Worm (Caenorhabditis elegans): ENCODE results near the gene K08H2.4.

Gene K08H2.4

ce11 chrX:13210478-13210877 lies 27.8 kb upstream of the K08H2.4 start (continued):
- TF ChIP-seq nhr-77 (tag; optimal IDR thresholded peaks at IDR 0.05) (no peak), nhr-237 (tag; optimal IDR thresholded peaks at IDR 0.05) (no peak), unc-39 (tag; optimal IDR thresholded peaks at IDR 0.05) (no peak), nhr-12 (tag; optimal IDR thresholded peaks at IDR 0.05) (no peak), elt-1 (tag; optimal IDR thresholded peaks at IDR 0.05) (no peak), nhr-25 (tag; optimal IDR thresholded peaks at IDR 0.05) (no peak), egl-27 (tag; optimal IDR thresholded peaks at IDR 0.05) (no peak)

ce11 chrX:13212528-13212927 lies 25.8 kb upstream of the K08H2.4 start:
- no peak for TF ChIP-seq ceh-16 (tag; optimal IDR thresholded peaks at IDR 0.05)
- TF ChIP-seq snpc-4 (tag; optimal IDR thresholded peaks at IDR 0.05) = no peak
- no peak for TF ChIP-seq sem-4 (tag; optimal IDR thresholded peaks at IDR 0.05)
- TF ChIP-seq elt-3 (tag; optimal IDR thresholded peaks at IDR 0.05) = no peak
- no peak for TF ChIP-seq ceh-82 (tag; optimal IDR thresholded peaks at IDR 0.05)
- no peak for TF ChIP-seq unc-39 (tag; optimal IDR thresholded peaks at IDR 0.05)
- no peak for TF ChIP-seq mbf-1 (tag; optimal IDR thresholded peaks at IDR 0.05)
- TF ChIP-seq nhr-12 (tag; optimal IDR thresholded peaks at IDR 0.05) = no peak
- no peak for TF ChIP-seq unc-55 (GFP tag; optimal IDR thresholded peaks at IDR 0.05)
- TF ChIP-seq nhr-237 (tag; optimal IDR thresholded peaks at IDR 0.05) = no peak

- no peak for TF ChIP-seq skn-1 (tag; optimal IDR thresholded peaks at IDR 0.05)
- no peak for TF ChIP-seq gmeb-1 (tag; optimal IDR thresholded peaks at IDR 0.05)
- no peak for TF ChIP-seq unc-39 (tag; optimal IDR thresholded peaks at IDR 0.05)
- no peak for TF ChIP-seq lin-39 (tag; optimal IDR thresholded peaks at IDR 0.05)
- TF ChIP-seq peb-1 (tag; optimal IDR thresholded peaks at IDR 0.05) = no peak
- TF ChIP-seq nhr-12 (tag; optimal IDR thresholded peaks at IDR 0.05) = no peak
- TF ChIP-seq C34F6.9 (tag; optimal IDR thresholded peaks at IDR 0.05) = no peak
- TF ChIP-seq nhr-129 (tag; optimal IDR thresholded peaks at IDR 0.05) = no peak
- no peak for TF ChIP-seq fos-1 (tag; optimal IDR thresholded peaks at IDR 0.05)
- no peak for TF ChIP-seq nhr-237 (tag; optimal IDR thresholded peaks at IDR 0.05)
- no peak for TF ChIP-seq aly-2 (tag; optimal IDR thresholded peaks at IDR 0.05)
- TF ChIP-seq lin-13 (GFP tag; optimal IDR thresholded peaks at IDR 0.05) = no peak
- TF ChIP-seq unc-62 (GFP tag; optimal IDR thresholded peaks at IDR 0.05) = no peak
- no peak for TF ChIP-seq nhr-21 (tag; optimal IDR thresholded peaks at IDR 0.05)
- no peak for TF ChIP-seq elt-3 (tag; optimal IDR thresholded peaks at IDR 0.05)
- TF ChIP-seq mbf-1 (tag; optimal IDR thresholded peaks at IDR 0.05) = no peak
- TF ChIP-seq nhr-11 (tag; optimal IDR thresholded peaks at IDR 0.05) = no peak
- no peak for TF ChIP-seq ztf-1 (GFP tag; conservative IDR thresholded peaks at IDR 0.05)
- no peak for TF ChIP-seq alr-1 (tag; optimal IDR thresholded peaks at IDR 0.05)
Measured at ce11 chrX:13216802-13217201, 21.5 kb upstream of the K08H2.4 start, which contains the start of gene R12H7.4. Gene R12H7.4 (plus strand): TSS chrX:13217102.

ce11 chrX:13217940-13218339 lies 20.4 kb upstream of the K08H2.4 start:
- no peak for TF ChIP-seq elt-3 (tag; optimal IDR thresholded peaks at IDR 0.05)
- no peak for TF ChIP-seq ceh-16 (tag; optimal IDR thresholded peaks at IDR 0.05)
- no peak for TF ChIP-seq crh-2 (tag; optimal IDR thresholded peaks at IDR 0.05)
- no peak for TF ChIP-seq alr-1 (tag; optimal IDR thresholded peaks at IDR 0.05)
- TF ChIP-seq fos-1 (tag; optimal IDR thresholded peaks at IDR 0.05) = no peak
- TF ChIP-seq unc-62 (GFP tag; optimal IDR thresholded peaks at IDR 0.05) = no peak
- TF ChIP-seq lin-11 (tag; optimal IDR thresholded peaks at IDR 0.05) = no peak
- TF ChIP-seq nhr-25 (tag; optimal IDR thresholded peaks at IDR 0.05) = no peak
- no peak for TF ChIP-seq ztf-11 (tag; optimal IDR thresholded peaks at IDR 0.05)
- TF ChIP-seq blmp-1 (tag; optimal IDR thresholded peaks at IDR 0.05; ENCODE audit: insufficient read depth) = no peak
- no peak for TF ChIP-seq nhr-6 (tag; optimal IDR thresholded peaks at IDR 0.05)
- TF ChIP-seq sma-3 (GFP tag; optimal IDR thresholded peaks at IDR 0.05) = no peak
- TF ChIP-seq nhr-11 (tag; optimal IDR thresholded peaks at IDR 0.05) = no peak
- TF ChIP-seq lin-13 (GFP tag; optimal IDR thresholded peaks at IDR 0.05) = no peak
- TF ChIP-seq elt-1 (tag; optimal IDR thresholded peaks at IDR 0.05) = no peak

- TF ChIP-seq sma-9 (GFP tag; optimal IDR thresholded peaks at IDR 0.05) = peak; percentile 27
- TF ChIP-seq sma-9 (tag; optimal IDR thresholded peaks at IDR 0.05) = no peak
- peak; percentile 52 for TF ChIP-seq nhr-129 (tag; optimal IDR thresholded peaks at IDR 0.05)
- peak; percentile 43 for TF ChIP-seq F13H6.1 (tag; optimal IDR thresholded peaks at IDR 0.05)
- TF ChIP-seq sma-3 (GFP tag; optimal IDR thresholded peaks at IDR 0.05) = no peak
- TF ChIP-seq C34F6.9 (tag; optimal IDR thresholded peaks at IDR 0.05) = peak; percentile 9
- TF ChIP-seq nhr-11 (tag; optimal IDR thresholded peaks at IDR 0.05) = no peak
- peak; percentile 11 for TF ChIP-seq ztf-4 (tag; optimal IDR thresholded peaks at IDR 0.05)
- no peak for TF ChIP-seq nhr-25 (tag; optimal IDR thresholded peaks at IDR 0.05)
- TF ChIP-seq snpc-4 (tag; optimal IDR thresholded peaks at IDR 0.05) = peak; percentile 86
Measured at ce11 chrX:13220609-13221008, 17.7 kb upstream of the K08H2.4 start.
